Worm (Caenorhabditis elegans): ENCODE results near the gene rol-3.

DNA sequence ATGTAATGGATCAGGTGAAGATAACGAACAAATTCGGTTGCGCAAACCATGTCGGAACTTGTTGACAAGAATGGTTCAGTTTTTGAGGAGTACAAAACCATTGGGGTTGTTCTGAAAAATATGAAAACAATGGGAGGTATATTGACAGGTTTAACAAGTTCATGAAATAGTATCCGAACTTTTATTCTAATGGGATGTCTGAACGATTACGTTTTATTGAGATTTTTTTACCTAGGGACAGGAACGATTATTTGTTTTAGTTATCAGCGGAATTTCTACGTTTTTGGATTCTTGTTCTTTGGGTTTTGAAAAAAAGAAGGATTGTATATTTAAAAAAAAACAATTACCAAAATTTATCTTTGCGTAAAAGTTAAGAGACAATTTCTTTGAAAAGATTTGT is 42.6 kb upstream of the rol-3 start, which contains the start of gene str-135:
- TF ChIP-seq lsy-2 (tag; optimal IDR thresholded peaks at IDR 0.05) = no peak
- no peak for TF ChIP-seq lin-35 (GFP tag; optimal IDR thresholded peaks at IDR 0.05)
- no peak for TF ChIP-seq efl-3 (GFP tag; optimal IDR thresholded peaks at IDR 0.05)
- no peak for TF ChIP-seq nhr-77 (tag; optimal IDR thresholded peaks at IDR 0.05)
- TF ChIP-seq elt-3 (tag; optimal IDR thresholded peaks at IDR 0.05) = no peak
- no peak for TF ChIP-seq lin-13 (GFP tag; optimal IDR thresholded peaks at IDR 0.05)
- TF ChIP-seq rnt-1 (tag; optimal IDR thresholded peaks at IDR 0.05) = no peak
- TF ChIP-seq ama-1 (optimal IDR thresholded peaks at IDR 0.05) = no peak
- TF ChIP-seq nhr-28 (tag; optimal IDR thresholded peaks at IDR 0.05) = no peak
- no peak for TF ChIP-seq zag-1 (tag; optimal IDR thresholded peaks at IDR 0.05)
- no peak for TF ChIP-seq unc-62 (GFP tag; optimal IDR thresholded peaks at IDR 0.05)
- no peak for TF ChIP-seq elt-2 (tag; optimal IDR thresholded peaks at IDR 0.05)
- TF ChIP-seq skn-1 (tag; optimal IDR thresholded peaks at IDR 0.05) = no peak
- no peak for TF ChIP-seq aha-1 (tag; optimal IDR thresholded peaks at IDR 0.05)
